Fruit fly (Drosophila melanogaster): ENCODE results near the gene alpha-Man-IIb.
A peak's percentile ranks its signal among the peaks of the same experiment; 100 is the strongest.

Gene alpha-Man-IIb

dm6 chr3R:15803502-15804461, at the start of gene alpha-Man-IIb:
Gene alpha-Man-IIb, plus strand, starts transcription at chr3R:15804248.
- TF ChIP-seq CG1620 (GFP tag; optimal IDR thresholded peaks at IDR 0.05) (no peak), toe (GFP tag; optimal IDR thresholded peaks at IDR 0.05) (no peak), kay (GFP tag; ENCODE audit: borderline replicate concordance) (no peak), Clk (GFP tag; optimal IDR thresholded peaks at IDR 0.05) (no peak), CG14711 (tag; optimal IDR thresholded peaks at IDR 0.05) (no peak), tj (GFP tag; optimal IDR thresholded peaks at IDR 0.05) (peak; percentile 36), ovo (GFP tag; optimal IDR thresholded peaks at IDR 0.05) (peak; percentile 12), bab1 (GFP tag; optimal IDR thresholded peaks at IDR 0.05) (peak; percentile 63), CG11617 (GFP tag; optimal IDR thresholded peaks at IDR 0.05) (no peak), Hr96 (GFP tag; optimal IDR thresholded peaks at IDR 0.05) (peak; percentile 41), cic (GFP tag; optimal IDR thresholded peaks at IDR 0.05) (no peak), Mnt (GFP tag; optimal IDR thresholded peaks at IDR 0.05) (peak; percentile 21), CG7101 (tag; optimal IDR thresholded peaks at IDR 0.05) (no peak), CG12768 (GFP tag; optimal IDR thresholded peaks at IDR 0.05) (no peak)

dm6 chr3R:15762815-15763214, 41.2 kb upstream of the alpha-Man-IIb start, which contains the start of gene CG12784:
Gene CG12784, plus strand, starts transcription at chr3R:15763115.
- TF ChIP-seq pad (GFP tag; optimal IDR thresholded peaks at IDR 0.05) (no peak), Mnt (GFP tag; optimal IDR thresholded peaks at IDR 0.05) (no peak), CG1620 (GFP tag; optimal IDR thresholded peaks at IDR 0.05) (no peak), CG12768 (GFP tag; optimal IDR thresholded peaks at IDR 0.05) (no peak), toe (GFP tag; optimal IDR thresholded peaks at IDR 0.05) (no peak), CG5204 (GFP tag; optimal IDR thresholded peaks at IDR 0.05) (no peak), ovo (GFP tag; optimal IDR thresholded peaks at IDR 0.05) (no peak), cnc (optimal IDR thresholded peaks at IDR 0.05) (no peak)

- TF ChIP-seq CG7045 (GFP tag; optimal IDR thresholded peaks at IDR 0.05) (no peak), CG5204 (GFP tag; optimal IDR thresholded peaks at IDR 0.05) (no peak), tj (GFP tag; optimal IDR thresholded peaks at IDR 0.05) (no peak), CG7101 (tag; optimal IDR thresholded peaks at IDR 0.05) (no peak), bab1 (GFP tag; optimal IDR thresholded peaks at IDR 0.05) (no peak), Mnt (GFP tag; optimal IDR thresholded peaks at IDR 0.05) (no peak), CG14711 (tag; optimal IDR thresholded peaks at IDR 0.05) (no peak), Clk (GFP tag; optimal IDR thresholded peaks at IDR 0.05) (no peak), cic (GFP tag; optimal IDR thresholded peaks at IDR 0.05) (no peak), kay (GFP tag; ENCODE audit: borderline replicate concordance) (no peak), Hr96 (GFP tag; optimal IDR thresholded peaks at IDR 0.05) (no peak), CG1620 (GFP tag; optimal IDR thresholded peaks at IDR 0.05) (no peak), toe (GFP tag; optimal IDR thresholded peaks at IDR 0.05) (no peak)
Measured at dm6 chr3R:15767338-15767737, 36.7 kb upstream of the alpha-Man-IIb start, which contains the start of gene CG5623. Gene CG5623, minus strand, starts transcription at chr3R:15767438.

- TF ChIP-seq cnc (optimal IDR thresholded peaks at IDR 0.05) = no peak
- TF ChIP-seq CG12768 (GFP tag; optimal IDR thresholded peaks at IDR 0.05) = no peak
Measured at dm6 chr3R:15768900-15769299, 35.1 kb upstream of the alpha-Man-IIb start.

dm6 chr3R:15774128-15774527, 29.9 kb upstream of the alpha-Man-IIb start, which contains the start of gene Ttc26:
Gene Ttc26, plus strand, starts transcription at chr3R:15774416.
- TF ChIP-seq CG7101 (tag; optimal IDR thresholded peaks at IDR 0.05) = no peak
- no peak for TF ChIP-seq CG33017 (tag; optimal IDR thresholded peaks at IDR 0.05)
- TF ChIP-seq Hr96 (GFP tag; optimal IDR thresholded peaks at IDR 0.05) = no peak

- TF ChIP-seq toe (GFP tag; optimal IDR thresholded peaks at IDR 0.05) = no peak
- TF ChIP-seq ovo (GFP tag; optimal IDR thresholded peaks at IDR 0.05) = no peak
- TF ChIP-seq tj (GFP tag; optimal IDR thresholded peaks at IDR 0.05) = no peak
- no peak for TF ChIP-seq bab1 (GFP tag; optimal IDR thresholded peaks at IDR 0.05)
- no peak for TF ChIP-seq CG7045 (GFP tag; optimal IDR thresholded peaks at IDR 0.05)
- TF ChIP-seq Mnt (GFP tag; optimal IDR thresholded peaks at IDR 0.05) = no peak
- no peak for TF ChIP-seq cnc (optimal IDR thresholded peaks at IDR 0.05)
- TF ChIP-seq kay (GFP tag; ENCODE audit: borderline replicate concordance) = no peak
- no peak for TF ChIP-seq CG11617 (GFP tag; optimal IDR thresholded peaks at IDR 0.05)
- TF ChIP-seq Crg-1 (GFP tag; optimal IDR thresholded peaks at IDR 0.05) = no peak
- TF ChIP-seq cic (GFP tag; optimal IDR thresholded peaks at IDR 0.05) = no peak
- no peak for TF ChIP-seq pad (GFP tag; optimal IDR thresholded peaks at IDR 0.05)
- no peak for TF ChIP-seq CG33017 (tag; optimal IDR thresholded peaks at IDR 0.05)
- TF ChIP-seq CG1620 (GFP tag; optimal IDR thresholded peaks at IDR 0.05) = no peak
- TF ChIP-seq CG5204 (GFP tag; optimal IDR thresholded peaks at IDR 0.05) = no peak
- no peak for TF ChIP-seq CG7101 (tag; optimal IDR thresholded peaks at IDR 0.05)
- no peak for TF ChIP-seq Hr96 (GFP tag; optimal IDR thresholded peaks at IDR 0.05)
- no peak for TF ChIP-seq CG12768 (GFP tag; optimal IDR thresholded peaks at IDR 0.05)
- TF ChIP-seq CG14711 (tag; optimal IDR thresholded peaks at IDR 0.05) = no peak
Measured at dm6 chr3R:15775242-15775641, 28.8 kb upstream of the alpha-Man-IIb start, which contains the start of gene CG45207. Gene CG45207, minus strand, starts transcription at chr3R:15775342.

All from whole organism, adult.